Fruit fly (Drosophila melanogaster) whole organism, embryonic: ENCODE measurements around the gene CG12112.
A peak's percentile ranks its signal among the peaks of the same experiment; 100 is the strongest.

ENCODE experiments used
- CG10321 ChIP-seq: fragments of 200-800 bp; sonication (Bioruptor generic); IDR thresholded peaks from 2 replicates; pipeline ENCODE4 v1.3.6; 2022; ENCODE audit warnings: missing biosample characterization, missing genetic modification characterization
- CG10654 ChIP-seq: fragments of 200-800 bp; sonication (Bioruptor generic); optimal IDR thresholded peaks from 2 replicates; lab custom pipeline; 2016; ENCODE audit warnings: missing biosample characterization, missing genetic modification characterization
- CG10959 ChIP-seq: fragments of 200-800 bp; sonication (Bioruptor generic); IDR thresholded peaks from 2 replicates; pipeline ENCODE4 v1.3.6; 2022; ENCODE audit warnings: missing biosample characterization, missing genetic modification characterization
- CG11247 ChIP-seq: fragments of 200-800 bp; sonication (Bioruptor generic); IDR thresholded peaks from 2 replicates; pipeline ENCODE4 v1.3.6; 2022; ENCODE audit warnings: missing biosample characterization, missing genetic modification characterization
- CG11560 ChIP-seq: fragments of 200-800 bp; sonication (Bioruptor generic); IDR thresholded peaks from 3 replicates; pipeline ENCODE4 v1.3.6; 2022; ENCODE audit warnings: missing biosample characterization, missing genetic modification characterization
- CG12071 ChIP-seq: fragments of 200-800 bp; sonication (Bioruptor generic); optimal IDR thresholded peaks from 3 replicates; lab custom pipeline; 2018; ENCODE audit warnings: missing biosample characterization, mild to moderate bottlenecking, missing genetic modification characterization
- CG12236 ChIP-seq: fragments of 200-800 bp; sonication (Bioruptor generic); optimal IDR thresholded peaks from 2 replicates; lab custom pipeline; 2016; ENCODE audit warnings: missing biosample characterization, missing genetic modification characterization
- CG12769 ChIP-seq: fragments of 200-800 bp; sonication (Bioruptor generic); optimal IDR thresholded peaks from 2 replicates; lab custom pipeline; 2019; ENCODE audit warnings: missing biosample characterization, mild to moderate bottlenecking, missing genetic modification characterization, moderate library complexity
- CG12942 ChIP-seq: fragments of 200-800 bp; sonication (Bioruptor generic); optimal IDR thresholded peaks from 3 replicates; lab custom pipeline; 2016; ENCODE audit warnings: missing biosample characterization, missing genetic modification characterization
- CG13123 ChIP-seq: fragments of 200-800 bp; sonication (Bioruptor generic); optimal IDR thresholded peaks from 2 replicates; lab custom pipeline; 2016; ENCODE audit warnings: missing biosample characterization, missing genetic modification characterization
- CG15269 ChIP-seq: fragments of 200-800 bp; sonication (Bioruptor generic); optimal IDR thresholded peaks from 2 replicates; lab custom pipeline; 2018; ENCODE audit warnings: missing biosample characterization, mild to moderate bottlenecking, missing genetic modification characterization, moderate library complexity
- CG1602 ChIP-seq: fragments of 200-800 bp; sonication (Bioruptor generic); optimal IDR thresholded peaks from 3 replicates; lab custom pipeline; 2016; ENCODE audit warnings: missing biosample characterization, missing genetic modification characterization
- CG1603 ChIP-seq: fragments of 200-800 bp; sonication (Bioruptor generic); optimal IDR thresholded peaks from 2 replicates; lab custom pipeline; 2019; ENCODE audit warnings: missing biosample characterization, mild to moderate bottlenecking, missing genetic modification characterization, moderate library complexity
- CG17568 ChIP-seq: fragments of 200-800 bp; sonication (Bioruptor generic); optimal IDR thresholded peaks from 2 replicates; lab custom pipeline; 2018; ENCODE audit warnings: missing biosample characterization, mild to moderate bottlenecking, missing genetic modification characterization, moderate library complexity
- CG18476 ChIP-seq: fragments of 200-800 bp; sonication (Bioruptor generic); optimal IDR thresholded peaks from 2 replicates; lab custom pipeline; 2016; ENCODE audit warnings: missing biosample characterization, mild to moderate bottlenecking, missing genetic modification characterization
- CG2712 ChIP-seq: fragments of 200-800 bp; optimal IDR thresholded peaks from 3 replicates; lab custom pipeline; 2019; ENCODE audit warnings: missing biosample characterization, mild to moderate bottlenecking, missing genetic modification characterization, moderate library complexity
- CG2889 ChIP-seq: fragments of 200-800 bp; sonication (Bioruptor generic); IDR thresholded peaks from 3 replicates; pipeline ENCODE4 v1.3.6; 2022; ENCODE audit warnings: missing biosample characterization, missing genetic modification characterization
- CG4404 ChIP-seq: fragments of 200-800 bp; sonication (Bioruptor generic); IDR thresholded peaks from 2 replicates; pipeline ENCODE4 v1.3.6; 2022; ENCODE audit warnings: missing biosample characterization, missing genetic modification characterization
- CG6175 ChIP-seq: fragments of 200-800 bp; sonication (Bioruptor generic); IDR thresholded peaks from 3 replicates; pipeline ENCODE4 v1.3.6; 2022; ENCODE audit warnings: missing biosample characterization, missing genetic modification characterization
- CG6254 ChIP-seq: fragments of 200-800 bp; sonication (Bioruptor generic); optimal IDR thresholded peaks from 3 replicates; lab custom pipeline; 2017; ENCODE audit warnings: mild to moderate bottlenecking, missing biosample characterization, missing genetic modification reagents, missing genetic modification characterization
- CG6689 ChIP-seq: fragments of 200-800 bp; sonication (Bioruptor generic); IDR thresholded peaks from 2 replicates; pipeline ENCODE4 v1.3.6; 2022; ENCODE audit warnings: missing biosample characterization, missing genetic modification characterization
- CG7357 ChIP-seq: fragments of 200-800 bp; sonication (Bioruptor generic); IDR thresholded peaks from 3 replicates; pipeline ENCODE4 v1.3.6; 2022; ENCODE audit warnings: missing biosample characterization, missing genetic modification characterization
- CG7928 ChIP-seq: fragments of 200-800 bp; sonication (Bioruptor generic); optimal IDR thresholded peaks from 2 replicates; lab custom pipeline; 2017; ENCODE audit warnings: missing biosample characterization, mild to moderate bottlenecking, missing genetic modification characterization
- CG9437 ChIP-seq: fragments of 200-800 bp; sonication (Bioruptor generic); optimal IDR thresholded peaks from 2 replicates; lab custom pipeline; 2018; ENCODE audit warnings: missing biosample characterization, mild to moderate bottlenecking, missing genetic modification characterization
- Dad ChIP-seq: fragments of 200-800 bp; sonication (Bioruptor generic); optimal IDR thresholded peaks from 3 replicates; lab custom pipeline; 2016; ENCODE audit warnings: missing biosample characterization, missing genetic modification characterization
- Dip3 ChIP-seq: fragments of 200-800 bp; sonication (Bioruptor generic); optimal IDR thresholded peaks from 3 replicates; lab custom pipeline; 2016; ENCODE audit warnings: missing biosample characterization, missing genetic modification characterization
- ERR ChIP-seq: fragments of 200-800 bp; sonication (Bioruptor generic); optimal IDR thresholded peaks from 2 replicates; lab custom pipeline; 2016; ENCODE audit warnings: missing biosample characterization, missing genetic modification characterization
- GATAe ChIP-seq: fragments of 200-800 bp; sonication (Bioruptor generic); conservative IDR thresholded peaks from 2 replicates; pipeline ENCODE4 v1.3.6; 2022; ENCODE audit warnings: missing biosample characterization, missing genetic modification characterization
- Lpt ChIP-seq: fragments of >200 bp; optimal IDR thresholded peaks from 2 replicates; lab custom pipeline; 2018; ENCODE audit warnings: missing biosample characterization, missing genetic modification characterization
- Scr ChIP-seq: fragments of 200-800 bp; sonication (Bioruptor generic); IDR thresholded peaks from 2 replicates; pipeline ENCODE4 v1.3.6; 2022; ENCODE audit warnings: missing biosample characterization, missing genetic modification characterization; ENCODE audit not compliant: partially characterized antibody
- Tbp ChIP-seq: fragments of >200 bp; optimal IDR thresholded peaks from 2 replicates; lab custom pipeline; 2018; ENCODE audit warnings: missing biosample characterization, missing genetic modification characterization
- abd-A ChIP-seq: fragments of 200-800 bp; sonication (Bioruptor generic); optimal IDR thresholded peaks from 3 replicates; lab custom pipeline; 2019; ENCODE audit warnings: missing biosample characterization, mild to moderate bottlenecking, missing genetic modification characterization, moderate library complexity
- ase ChIP-seq: fragments of 200-800 bp; sonication (Bioruptor generic); IDR thresholded peaks from 3 replicates; pipeline ENCODE4 v1.3.6; 2022; ENCODE audit warnings: missing biosample characterization, missing genetic modification characterization
- br ChIP-seq: fragments of >200 bp; optimal IDR thresholded peaks from 2 replicates; lab custom pipeline; 2017
- cas ChIP-seq: fragments of 200-800 bp; sonication (Bioruptor generic); IDR thresholded peaks from 2 replicates; pipeline ENCODE4 v1.3.6; 2022; ENCODE audit warnings: missing biosample characterization, missing genetic modification characterization
- chif ChIP-seq, 2 experiments: fragments of 200-800 bp; sonication (Bioruptor generic); optimal IDR thresholded peaks; 3 replicates each; lab custom pipeline; 2016; ENCODE audit warnings: missing biosample characterization in 2 of 2, missing genetic modification characterization in 2 of 2
- corto ChIP-seq: fragments of 200-800 bp; sonication (Bioruptor generic); optimal IDR thresholded peaks from 2 replicates; lab custom pipeline; 2016; ENCODE audit warnings: missing biosample characterization, mild to moderate bottlenecking, missing genetic modification characterization, moderate library complexity
- dan ChIP-seq: fragments of 200-800 bp; sonication (Bioruptor generic); IDR thresholded peaks from 2 replicates; pipeline ENCODE4 v1.3.6; 2022; ENCODE audit warnings: missing biosample characterization, missing genetic modification characterization
- danr ChIP-seq: fragments of 200-800 bp; sonication (Bioruptor generic); IDR thresholded peaks from 2 replicates; pipeline ENCODE4 v1.3.6; 2022; ENCODE audit warnings: missing biosample characterization, missing genetic modification characterization
- disco-r ChIP-seq: fragments of 200-800 bp; sonication (Bioruptor generic); optimal IDR thresholded peaks from 2 replicates; lab custom pipeline; 2016; ENCODE audit warnings: missing biosample characterization, missing genetic modification characterization
- exex ChIP-seq: fragments of 200-800 bp; sonication (Bioruptor generic); optimal IDR thresholded peaks from 4 replicates; lab custom pipeline; 2018; ENCODE audit warnings: missing biosample characterization, mild to moderate bottlenecking, missing genetic modification characterization, moderate library complexity
- ftz-f1 ChIP-seq: fragments of 200-800 bp; sonication (Bioruptor generic); optimal IDR thresholded peaks from 2 replicates; lab custom pipeline; 2016; ENCODE audit warnings: missing biosample characterization, missing genetic modification characterization
- grn ChIP-seq: fragments of 200-800 bp; sonication (Bioruptor generic); optimal IDR thresholded peaks from 3 replicates; lab custom pipeline; 2017; ENCODE audit warnings: missing biosample characterization, missing genetic modification characterization
- kah ChIP-seq: fragments of 200-800 bp; sonication (Bioruptor generic); optimal IDR thresholded peaks from 2 replicates; lab custom pipeline; 2018; ENCODE audit warnings: missing biosample characterization, mild to moderate bottlenecking, missing genetic modification characterization
- lola ChIP-seq, 3 experiments: fragments of >200 bp in 2 of 3; fragments of 200-800 bp in 1 of 3; sonication (Bioruptor generic) in 1 of 3; optimal IDR thresholded peaks; 2 replicates each; lab custom pipeline; 2017 to 2019; ENCODE audit warnings: missing biosample characterization in 3 of 3, missing genetic modification characterization in 3 of 3, mild to moderate bottlenecking in 1 of 3, moderate library complexity in 1 of 3
- otp ChIP-seq: fragments of 200-800 bp; sonication (Bioruptor generic); IDR thresholded peaks from 3 replicates; pipeline ENCODE4, ENCODE4 v1.3.6; 2022; ENCODE audit warnings: missing biosample characterization, missing genetic modification characterization
- pnt ChIP-seq: fragments of 200-800 bp; sonication (Bioruptor generic); optimal IDR thresholded peaks from 3 replicates; lab custom pipeline; 2016; ENCODE audit warnings: missing biosample characterization, missing genetic modification characterization
- rib ChIP-seq: fragments of 200-800 bp; sonication (Bioruptor generic); IDR thresholded peaks from 2 replicates; pipeline ENCODE4 v1.3.6; 2022; ENCODE audit warnings: missing biosample characterization, missing genetic modification characterization
- sna ChIP-seq: fragments of 200-800 bp; sonication (Bioruptor generic); IDR thresholded peaks from 2 replicates; pipeline ENCODE4 v1.3.6; 2022; ENCODE audit warnings: missing biosample characterization, missing genetic modification characterization; ENCODE audit not compliant: partially characterized antibody
- ssp ChIP-seq: fragments of 200-800 bp; sonication (Bioruptor generic); IDR thresholded peaks from 2 replicates; pipeline ENCODE4 v1.3.6; 2022; ENCODE audit warnings: missing biosample characterization, missing genetic modification characterization
- zen2 ChIP-seq: fragments of 200-800 bp; sonication (Bioruptor generic); IDR thresholded peaks from 3 replicates; pipeline ENCODE4 v1.3.6; 2022; ENCODE audit warnings: missing biosample characterization, missing genetic modification characterization; ENCODE audit not compliant: partially characterized antibody

CG12112 gene

DNA sequence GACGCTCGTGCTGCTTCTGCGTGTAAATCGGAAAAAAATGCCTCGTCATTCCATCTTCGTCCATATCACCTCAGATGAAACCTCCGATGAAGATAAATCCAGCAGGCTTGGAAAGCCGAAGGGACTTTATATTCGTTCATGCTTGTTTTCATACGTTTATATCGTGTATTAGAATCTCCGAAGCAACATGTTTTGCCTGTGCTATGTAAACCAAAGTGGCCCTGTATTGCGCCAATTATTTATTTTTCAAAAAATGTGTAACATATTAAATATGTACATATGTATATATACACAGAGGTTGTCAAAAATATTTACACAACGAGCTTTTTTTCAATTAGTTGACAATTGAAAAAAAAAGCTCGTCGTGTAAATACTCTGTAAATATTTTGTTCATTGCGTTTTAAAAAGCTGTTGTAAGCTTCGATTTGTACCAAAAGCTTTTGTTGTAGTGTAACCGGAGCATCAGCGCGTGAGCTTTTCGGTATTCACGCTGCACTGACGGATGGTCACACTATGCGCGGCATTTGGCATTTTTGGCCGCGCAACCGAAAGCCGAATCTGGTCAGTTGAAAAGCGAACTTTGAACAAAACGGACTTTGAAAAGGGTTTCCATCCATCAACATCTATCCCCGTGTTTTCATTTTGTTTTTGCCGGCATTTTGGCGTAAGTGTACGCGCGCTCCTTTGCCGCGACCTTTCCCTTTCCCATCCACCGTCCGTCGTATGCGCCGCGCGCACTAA, 13.9 kb upstream of the CG12112 start, which contains the start of gene CG12065 (continued):
- peak; percentile 38 for TF ChIP-seq CG12769 (tag; lab: Kevin White, UChicago)
- TF ChIP-seq br (lab: Kevin White, UChicago) = no peak
- TF ChIP-seq CG2712 = peak; percentile 39
- TF ChIP-seq CG12942 (GFP tag; lab: Kevin White, UChicago) = no peak
- no peak for TF ChIP-seq disco-r (GFP tag; lab: Kevin White, UChicago)
- no peak for TF ChIP-seq CG11560 (tag; lab: Robert Waterston, UW)
- TF ChIP-seq CG13123 (GFP tag; lab: Kevin White, UChicago) = no peak
- no peak for TF ChIP-seq cas (GFP tag; lab: Robert Waterston, UW)
- TF ChIP-seq CG6175 (GFP tag; lab: Robert Waterston, UW) = no peak
- no peak for TF ChIP-seq CG10959 (GFP tag; lab: Robert Waterston, UW)
- TF ChIP-seq kah (GFP tag; lab: Kevin White, UChicago) = no peak
- 0 out of 3 replicates have a peak, but pooled peaks have one; percentile 11 for TF ChIP-seq otp (GFP tag; lab: Robert Waterston, UW)
- no peak for TF ChIP-seq chif (GFP tag; optimal IDR thresholded peaks at IDR 0.05; lab: Kevin White, UChicago)
- no peak for TF ChIP-seq CG9437 (GFP tag; lab: Kevin White, UChicago)
- TF ChIP-seq CG15269 (tag; lab: Kevin White, UChicago) = peak; percentile 73
- TF ChIP-seq Tbp (GFP tag; lab: Kevin White, UChicago) = no peak
- peak in 1 of 3 experiments; percentile 44 for TF ChIP-seq lola (GFP tag; optimal IDR thresholded peaks at IDR 0.05; lab: Kevin White, UChicago)
- TF ChIP-seq CG10321 = no peak
- no peak for TF ChIP-seq Dad (GFP tag; lab: Kevin White, UChicago)
- TF ChIP-seq CG11247 (GFP tag; lab: Robert Waterston, UW) = no peak
- TF ChIP-seq ase (GFP tag; lab: Robert Waterston, UW) = no peak
- TF ChIP-seq CG4404 (GFP tag; lab: Robert Waterston, UW) = no peak
- TF ChIP-seq Lpt = no peak
- no peak for TF ChIP-seq CG12236 (GFP tag; lab: Kevin White, UChicago)
- no peak for TF ChIP-seq Dip3 (GFP tag; lab: Kevin White, UChicago)
- no peak for TF ChIP-seq GATAe (GFP tag; lab: Robert Waterston, UW)
- TF ChIP-seq pnt = no peak
- TF ChIP-seq CG18476 (GFP tag; lab: Kevin White, UChicago) = no peak
- peak; percentile 11 for TF ChIP-seq abd-A (tag; lab: Kevin White, UChicago)
- TF ChIP-seq CG6689 (GFP tag; lab: Robert Waterston, UW) = no peak
- no peak for TF ChIP-seq ERR (GFP tag; lab: Kevin White, UChicago)
- TF ChIP-seq rib (GFP tag; lab: Robert Waterston, UW) = no peak
- no peak for TF ChIP-seq CG7357
- peak; percentile 32 for TF ChIP-seq CG12071 (GFP tag; lab: Kevin White, UChicago)
- no peak for TF ChIP-seq dan
- no peak for TF ChIP-seq CG10654
- TF ChIP-seq Scr (GFP tag; lab: Robert Waterston, UW) = peak; percentile 25; the same call in 1 of the 2 replicates
- no peak for TF ChIP-seq CG1602 (GFP tag; lab: Kevin White, UChicago)
- TF ChIP-seq danr (GFP tag; lab: Robert Waterston, UW) = no peak
- no peak for TF ChIP-seq CG2889 (GFP tag; lab: Robert Waterston, UW)
- peak; percentile 65 for TF ChIP-seq exex (tag; lab: Kevin White, UChicago)
- TF ChIP-seq grn (GFP tag; lab: Kevin White, UChicago) = peak; percentile 30
- TF ChIP-seq zen2 (GFP tag; lab: Robert Waterston, UW) = no peak
- no peak for TF ChIP-seq CG7928
- TF ChIP-seq ssp (GFP tag; lab: Robert Waterston, UW) = no peak
- peak; percentile 76 for TF ChIP-seq CG17568 (GFP tag; lab: Kevin White, UChicago)
- TF ChIP-seq sna (GFP tag; lab: Robert Waterston, UW) = no peak
- TF ChIP-seq CG6254 (GFP tag; lab: Kevin White, UChicago) = peak; percentile 71
- TF ChIP-seq CG1603 (tag; lab: Kevin White, UChicago) = peak; percentile 26
- no peak for TF ChIP-seq ftz-f1 (GFP tag; lab: Kevin White, UChicago)
- TF ChIP-seq corto (GFP tag; lab: Kevin White, UChicago) = peak; percentile 12
